Worm (Caenorhabditis elegans): ENCODE measurements around the gene ekl-6.

ce11 chrIII:10018007-10018406 lies 46.2 kb upstream of the ekl-6 start:
- TF ChIP-seq tra-4 (tag; optimal IDR thresholded peaks at IDR 0.05) (no peak), ama-1 (optimal IDR thresholded peaks at IDR 0.05) (no peak), aly-1 (tag; optimal IDR thresholded peaks at IDR 0.05) (no peak)
